Worm (Caenorhabditis elegans) whole organism, late embryonic: Measurements from ENCODE around the gene cid-1.

Experiments
- C08G9.2 ChIP-seq: sonication (generic microtip); optimal IDR thresholded peaks from 2 replicates; lab custom pipeline; 2016; ENCODE audit warnings: mild to moderate bottlenecking, missing genetic modification characterization, moderate library complexity, missing compliant biosample characterization
- F13H6.1 ChIP-seq: sonication (generic microtip); optimal IDR thresholded peaks from 2 replicates; lab custom pipeline; 2016; ENCODE audit warnings: missing genetic modification characterization, missing compliant biosample characterization
- T23F11.4 ChIP-seq: fragments of 200-800 bp; sonication (Bioruptor generic); optimal IDR thresholded peaks from 2 replicates; lab custom pipeline; 2018; ENCODE audit warnings: mild to moderate bottlenecking, missing genetic modification characterization, missing compliant biosample characterization
- Y22D7AL.16 ChIP-seq: sonication (generic microtip); optimal IDR thresholded peaks from 2 replicates; lab custom pipeline; 2016; ENCODE audit warnings: missing genetic modification characterization, missing compliant biosample characterization
- ama-1 ChIP-seq: fragments of 150-350 bp; optimal IDR thresholded peaks from 2 replicates; lab custom pipeline; 2014
- ceh-14 ChIP-seq: sonication (generic microtip); optimal IDR thresholded peaks from 2 replicates; lab custom pipeline; 2016; ENCODE audit warnings: missing genotype, missing genetic modification characterization, missing compliant biosample characterization
- ceh-18 ChIP-seq: sonication (generic microtip); optimal IDR thresholded peaks from 2 replicates; lab custom pipeline; 2016; ENCODE audit warnings: missing genetic modification characterization, missing compliant biosample characterization
- ceh-19 ChIP-seq: fragments of 200-800 bp; sonication (Bioruptor generic); optimal IDR thresholded peaks from 2 replicates; lab custom pipeline; 2018; ENCODE audit warnings: mild to moderate bottlenecking, missing genetic modification characterization, missing compliant biosample characterization
- ceh-22 ChIP-seq: sonication (generic microtip); optimal IDR thresholded peaks from 2 replicates; lab custom pipeline; 2017; ENCODE audit warnings: missing biosample characterization, missing genetic modification characterization
- ceh-30 ChIP-seq: fragments of 150-350 bp; optimal IDR thresholded peaks from 2 replicates; lab custom pipeline; 2014; ENCODE audit warnings: missing biosample characterization, missing genetic modification characterization
- ceh-31 ChIP-seq: sonication (generic microtip); optimal IDR thresholded peaks from 2 replicates; lab custom pipeline; 2016; ENCODE audit warnings: missing genetic modification characterization, missing compliant biosample characterization
- ceh-45 ChIP-seq: fragments of 200-800 bp; sonication (Bioruptor generic); IDR thresholded peaks from 2 replicates; pipeline ENCODE4 v1.3.6; 2022; ENCODE audit warnings: missing genetic modification reagents, missing genetic modification characterization, missing compliant biosample characterization
- ets-4 ChIP-seq: sonication (generic microtip); optimal IDR thresholded peaks from 2 replicates; lab custom pipeline; 2016; ENCODE audit warnings: missing genetic modification characterization, missing compliant biosample characterization
- hlh-13 ChIP-seq: fragments of 200-800 bp; sonication (Bioruptor generic); optimal IDR thresholded peaks from 2 replicates; lab custom pipeline; 2018; ENCODE audit warnings: mild to moderate bottlenecking, missing genetic modification characterization, missing compliant biosample characterization
- hlh-30 ChIP-seq: sonication (generic microtip); optimal IDR thresholded peaks from 2 replicates; lab custom pipeline; 2017; ENCODE audit warnings: antibody characterized with exemption, missing genetic modification characterization, missing compliant biosample characterization; ENCODE audit not compliant: insufficient read depth
- hlh-8 ChIP-seq: sonication (generic microtip); optimal IDR thresholded peaks from 2 replicates; lab custom pipeline; 2016; ENCODE audit warnings: missing genotype, missing genetic modification characterization, missing compliant biosample characterization
- lim-6 ChIP-seq: sonication (generic microtip); optimal IDR thresholded peaks from 2 replicates; lab custom pipeline; 2016; ENCODE audit warnings: missing genetic modification characterization, missing compliant biosample characterization
- madf-2 ChIP-seq: sonication (generic microtip); optimal IDR thresholded peaks from 2 replicates; lab custom pipeline; 2017; ENCODE audit warnings: missing genetic modification characterization, missing compliant biosample characterization
- nhr-232 ChIP-seq: sonication (generic microtip); optimal IDR thresholded peaks from 2 replicates; lab custom pipeline; 2016; ENCODE audit warnings: missing genetic modification characterization, missing compliant biosample characterization
- npax-4 ChIP-seq: sonication (generic microtip); optimal IDR thresholded peaks from 2 replicates; lab custom pipeline; 2016; ENCODE audit warnings: missing genetic modification characterization, missing compliant biosample characterization
- pat-9 ChIP-seq: fragments of 200-800 bp; sonication (Bioruptor generic); optimal IDR thresholded peaks from 2 replicates; lab custom pipeline; 2018; ENCODE audit warnings: mild to moderate bottlenecking, missing genetic modification characterization, moderate library complexity, missing compliant biosample characterization
- pha-2 ChIP-seq: sonication (generic microtip); optimal IDR thresholded peaks from 2 replicates; lab custom pipeline; 2017; ENCODE audit warnings: mild to moderate bottlenecking, missing genetic modification characterization, missing compliant biosample characterization
- pqm-1 ChIP-seq: sonication (generic microtip); optimal IDR thresholded peaks from 2 replicates; lab custom pipeline; 2016; ENCODE audit warnings: missing genetic modification characterization, missing compliant biosample characterization
- pros-1 ChIP-seq: fragments of 150-350 bp; optimal IDR thresholded peaks from 2 replicates; lab custom pipeline; 2014; ENCODE audit warnings: missing biosample characterization, missing genetic modification reagents, missing genetic modification characterization
- sox-4 ChIP-seq: sonication (generic microtip); optimal IDR thresholded peaks from 2 replicates; lab custom pipeline; 2017; ENCODE audit warnings: mild to moderate bottlenecking, missing genetic modification characterization, inconsistent platforms, missing compliant biosample characterization
- tbx-2 ChIP-seq: sonication (generic microtip); optimal IDR thresholded peaks from 2 replicates; lab custom pipeline; 2016; ENCODE audit warnings: missing genetic modification characterization, missing compliant biosample characterization
- tbx-7 ChIP-seq: sonication (generic microtip); optimal IDR thresholded peaks from 2 replicates; lab custom pipeline; 2016; ENCODE audit warnings: missing genotype, missing genetic modification characterization, missing compliant biosample characterization
- unc-55 ChIP-seq: sonication (generic microtip); optimal IDR thresholded peaks from 2 replicates; lab custom pipeline; 2017; ENCODE audit warnings: missing biosample characterization, missing genetic modification reagents, missing genetic modification characterization
- unc-86 ChIP-seq: sonication (generic microtip); optimal IDR thresholded peaks from 2 replicates; lab custom pipeline; 2016; ENCODE audit warnings: missing genetic modification characterization, missing compliant biosample characterization
- zip-5 ChIP-seq: sonication (generic microtip); optimal IDR thresholded peaks from 2 replicates; lab custom pipeline; 2016; ENCODE audit warnings: missing genetic modification characterization, missing compliant biosample characterization
- ztf-16 ChIP-seq: sonication (generic microtip); optimal IDR thresholded peaks from 2 replicates; lab custom pipeline; 2017; ENCODE audit warnings: missing genetic modification characterization, missing compliant biosample characterization

The cid-1 gene

ce11 chrIII:5173622-5174021 lies at the start of gene cid-1:
Gene cid-1 (plus strand): TSS chrIII:5173922.
- TF ChIP-seq ceh-22 (no peak), hlh-8 (tag; lab: Kevin White, UChicago) (no peak), lim-6 (tag; lab: Kevin White, UChicago) (no peak), ztf-16 (tag; lab: Kevin White, UChicago) (no peak), F13H6.1 (tag; lab: Kevin White, UChicago) (no peak), ceh-30 (tag; lab: Kevin White, UChicago) (no peak), unc-86 (tag; lab: Kevin White, UChicago) (no peak), ceh-19 (GFP tag; lab: Kevin White, UChicago) (no peak), npax-4 (tag; lab: Kevin White, UChicago) (no peak), tbx-7 (no peak), T23F11.4 (no peak), hlh-30 (tag; lab: Kevin White, UChicago) (no peak), hlh-13 (GFP tag; lab: Kevin White, UChicago) (no peak), nhr-232 (tag; lab: Kevin White, UChicago) (no peak), pqm-1 (tag; lab: Kevin White, UChicago) (no peak), ceh-14 (tag; lab: Kevin White, UChicago) (no peak), zip-5 (tag; lab: Kevin White, UChicago) (no peak)
- TF ChIP-seq, all 69 proteins: peak for 0

- TF ChIP-seq ama-1 (lab: Kevin White, UChicago) (no peak), tbx-2 (peak; percentile 79), ceh-14 (tag; lab: Kevin White, UChicago) (no peak), Y22D7AL.16 (tag; lab: Kevin White, UChicago) (no peak), unc-55 (GFP tag; lab: Kevin White, UChicago) (peak; percentile 52), ets-4 (tag; lab: Kevin White, UChicago) (no peak)
These were observed 49.3 kb upstream of the cid-1 start for ce11 chrIII:5124385-5124784.

ce11 chrIII:5125759-5126158 lies 48.0 kb upstream of the cid-1 start:
- TF ChIP-seq tbx-2 (peak; percentile 47), pat-9 (tag; lab: Kevin White, UChicago) (no peak), unc-55 (GFP tag; lab: Kevin White, UChicago) (peak; percentile 40), ama-1 (lab: Kevin White, UChicago) (no peak), sox-4 (tag; lab: Kevin White, UChicago) (no peak)

- peak; percentile 24 for TF ChIP-seq ceh-31 (tag; lab: Kevin White, UChicago)
- peak; percentile 93 for TF ChIP-seq tbx-2
- no peak for TF ChIP-seq pros-1
- no peak for TF ChIP-seq C08G9.2 (tag; lab: Kevin White, UChicago)
- no peak for TF ChIP-seq madf-2
- no peak for TF ChIP-seq ceh-45 (GFP tag; lab: Robert Waterston, UW)
- no peak for TF ChIP-seq ceh-18 (tag; lab: Kevin White, UChicago)
- no peak for TF ChIP-seq sox-4 (tag; lab: Kevin White, UChicago)
These were observed 46.7 kb upstream of the cid-1 start for ce11 chrIII:5126988-5127387.

ce11 chrIII:5129261-5129660 lies 44.5 kb upstream of the cid-1 start:
- TF ChIP-seq pqm-1 (tag; lab: Kevin White, UChicago) = no peak
- peak; percentile 61 for TF ChIP-seq ceh-18 (tag; lab: Kevin White, UChicago)
- peak; percentile 20 for TF ChIP-seq ceh-22
- peak; percentile 97 for TF ChIP-seq tbx-2
- TF ChIP-seq F13H6.1 (tag; lab: Kevin White, UChicago) = peak; percentile 6
- TF ChIP-seq unc-86 (tag; lab: Kevin White, UChicago) = no peak
- TF ChIP-seq ets-4 (tag; lab: Kevin White, UChicago) = peak; percentile 43
- TF ChIP-seq pha-2 (tag; lab: Kevin White, UChicago) = no peak

- TF ChIP-seq ceh-30 (tag; lab: Kevin White, UChicago) = no peak
- TF ChIP-seq tbx-2 = peak; percentile 2
These were observed 43.1 kb upstream of the cid-1 start for ce11 chrIII:5130654-5131053.
